Worm (Caenorhabditis elegans): ENCODE measurements around the gene Y57G11A.5.

DNA sequence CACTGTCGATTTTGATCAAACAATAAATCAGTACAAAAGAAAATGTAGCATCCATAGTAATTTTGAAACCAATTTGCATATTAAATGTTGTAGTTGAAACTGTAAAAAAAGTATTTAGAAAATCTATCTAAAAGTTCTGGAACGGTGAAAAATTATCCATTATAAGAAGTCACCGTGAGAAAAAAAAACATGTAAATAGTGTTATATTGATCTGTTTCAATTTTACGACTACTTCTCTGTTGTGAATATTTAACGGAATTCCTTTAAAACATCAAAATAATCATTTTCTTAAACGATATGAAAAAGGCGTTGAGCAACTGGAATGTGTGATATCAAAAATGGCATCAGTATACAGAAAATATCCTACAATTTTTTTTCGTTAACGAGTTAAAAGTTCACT lies 37.0 kb upstream of the Y57G11A.5 start, which contains the start of gene T27E7.9:
- no peak for TF ChIP-seq unc-120 (tag; optimal IDR thresholded peaks at IDR 0.05; ENCODE audit: poor library complexity, severe bottlenecking)
- TF ChIP-seq ceh-39 (tag; optimal IDR thresholded peaks at IDR 0.05) = no peak
- TF ChIP-seq blmp-1 (tag; optimal IDR thresholded peaks at IDR 0.05) = no peak
- TF ChIP-seq lsy-2 (tag; optimal IDR thresholded peaks at IDR 0.05) = no peak
- no peak for TF ChIP-seq sem-2 (GFP tag; optimal IDR thresholded peaks at IDR 0.05)
- TF ChIP-seq nhr-237 (tag; optimal IDR thresholded peaks at IDR 0.05) = no peak
- TF ChIP-seq unc-62 (GFP tag; optimal IDR thresholded peaks at IDR 0.05) = no peak
- TF ChIP-seq cnd-1 (tag; optimal IDR thresholded peaks at IDR 0.05) = no peak
- TF ChIP-seq unc-39 (tag; optimal IDR thresholded peaks at IDR 0.05) = no peak
- no peak for TF ChIP-seq elt-1 (tag; optimal IDR thresholded peaks at IDR 0.05; ENCODE audit: borderline replicate concordance, insufficient read depth)
- no peak for TF ChIP-seq pha-4 (tag; optimal IDR thresholded peaks at IDR 0.05)
- no peak for TF ChIP-seq nhr-76 (tag; optimal IDR thresholded peaks at IDR 0.05)
- no peak for TF ChIP-seq sptf-1 (tag; optimal IDR thresholded peaks at IDR 0.05)
